Fruit fly (Drosophila melanogaster): ENCODE measurements around the gene Mst87F.

Gene Mst87F

dm6 chr3R:13839883-13840412 is 12.1 kb upstream of the Mst87F start, which contains the start of gene CG31495 (continued):
- TF ChIP-seq CG15479 (GFP tag; optimal IDR thresholded peaks at IDR 0.05) = no peak
- no peak for TF ChIP-seq Side (GFP tag; optimal IDR thresholded peaks at IDR 0.05)
- no peak for TF ChIP-seq CG11560 (tag; IDR thresholded peaks at IDR 0.05)
- no peak for TF ChIP-seq disco-r (GFP tag; optimal IDR thresholded peaks at IDR 0.05)
- TF ChIP-seq CG12391 (tag; optimal IDR thresholded peaks at IDR 0.05) = peak; percentile 47
- no peak for TF ChIP-seq dimm (GFP tag; IDR thresholded peaks at IDR 0.05)
- TF ChIP-seq Med (GFP tag) = peak; percentile 66
- TF ChIP-seq CG4282 (GFP tag; optimal IDR thresholded peaks at IDR 0.05) = no peak
- peak; percentile 66 for TF ChIP-seq pzg (GFP tag; optimal IDR thresholded peaks at IDR 0.05)
- no peak for TF ChIP-seq CG12071 (GFP tag; optimal IDR thresholded peaks at IDR 0.05)
- peak; percentile 21 for TF ChIP-seq CG13624 (GFP tag; optimal IDR thresholded peaks at IDR 0.05)
- peak; percentile 56 for TF ChIP-seq mam (GFP tag; optimal IDR thresholded peaks at IDR 0.05)
- TF ChIP-seq Opbp (GFP tag; IDR thresholded peaks at IDR 0.05; ENCODE audit: partially characterized antibody) = no peak
- no peak for TF ChIP-seq tap (tag; optimal IDR thresholded peaks at IDR 0.05)
- peak; percentile 57 for TF ChIP-seq Abd-B (GFP tag; optimal IDR thresholded peaks at IDR 0.05)
- no peak for TF ChIP-seq C15 (GFP tag; IDR thresholded peaks at IDR 0.05)
- TF ChIP-seq Hr78 (GFP tag; optimal IDR thresholded peaks at IDR 0.05) = no peak
- no peak for TF ChIP-seq Ssrp (tag; optimal IDR thresholded peaks at IDR 0.05)
- no peak for TF ChIP-seq CG1529 (GFP tag; optimal IDR thresholded peaks at IDR 0.05)
- TF ChIP-seq Ets97D (GFP tag; optimal IDR thresholded peaks at IDR 0.05) = peak; percentile 58
- peak; percentile 11 for TF ChIP-seq HLH54F (GFP tag; optimal IDR thresholded peaks at IDR 0.05)
- peak; percentile 40 for TF ChIP-seq CG10267 (tag; optimal IDR thresholded peaks at IDR 0.05)
- TF ChIP-seq nmo (GFP tag; optimal IDR thresholded peaks at IDR 0.05) = peak; percentile 59
- no peak for TF ChIP-seq CG8388 (GFP tag; optimal IDR thresholded peaks at IDR 0.05)
- no peak for TF ChIP-seq ERR (GFP tag; optimal IDR thresholded peaks at IDR 0.05)
- TF ChIP-seq CG31365 (tag; optimal IDR thresholded peaks at IDR 0.05) = no peak
- TF ChIP-seq CG9817 (tag; optimal IDR thresholded peaks at IDR 0.05) = no peak
- TF ChIP-seq emc (GFP tag; optimal IDR thresholded peaks at IDR 0.05) = no peak
- TF ChIP-seq Dip2 (GFP tag; IDR thresholded peaks at IDR 0.05) = no peak
- TF ChIP-seq NFAT (GFP tag; IDR thresholded peaks at IDR 0.05) = no peak
- no peak for TF ChIP-seq Kr (GFP tag; optimal IDR thresholded peaks at IDR 0.05)
- no peak for TF ChIP-seq sim (GFP tag; IDR thresholded peaks at IDR 0.05)
- TF ChIP-seq Dbx (GFP tag; IDR thresholded peaks at IDR 0.05) = 0 out of 3 replicates have a peak, but pooled peaks have one; percentile 37
- peak; percentile 60 for TF ChIP-seq BEAF-32 (GFP tag; optimal IDR thresholded peaks at IDR 0.05)
- TF ChIP-seq sens (GFP tag) = peak; percentile 70
- no peak for TF ChIP-seq BtbVII (GFP tag; optimal IDR thresholded peaks at IDR 0.05)
- TF ChIP-seq CG30403 (GFP tag; optimal IDR thresholded peaks at IDR 0.05) = peak; percentile 17
- TF ChIP-seq CG6689 (GFP tag; IDR thresholded peaks at IDR 0.05) = no peak
- TF ChIP-seq nerfin-1 (tag; optimal IDR thresholded peaks at IDR 0.05) = no peak
- TF ChIP-seq insv (GFP tag; optimal IDR thresholded peaks at IDR 0.05) = peak in 1 of 2 experiments; percentile 18
- TF ChIP-seq croc (GFP tag; conservative IDR thresholded peaks at IDR 0.05) = no peak
- TF ChIP-seq Adf1 (GFP tag; IDR thresholded peaks at IDR 0.05) = no peak
- TF ChIP-seq CG5245 (GFP tag; optimal IDR thresholded peaks at IDR 0.05) = no peak
- no peak for TF ChIP-seq Sox100B (GFP tag; optimal IDR thresholded peaks at IDR 0.05)
- peak; percentile 54; the same call in 2 of the 3 replicates for TF ChIP-seq CG17361 (GFP tag; IDR thresholded peaks at IDR 0.05)
- TF ChIP-seq cg (GFP tag; optimal IDR thresholded peaks at IDR 0.05) = no peak
- TF ChIP-seq CG11695 (GFP tag; IDR thresholded peaks at IDR 0.05) = no peak
- no peak for TF ChIP-seq bab2 (GFP tag; optimal IDR thresholded peaks at IDR 0.05)
- no peak for TF ChIP-seq zfh1 (GFP tag; IDR thresholded peaks at IDR 0.05)
- peak; percentile 74 for TF ChIP-seq HLH4C (GFP tag; IDR thresholded peaks at IDR 0.05; ENCODE audit: partially characterized antibody)
- TF ChIP-seq CG13123 (GFP tag; optimal IDR thresholded peaks at IDR 0.05) = no peak
